Worm (Caenorhabditis elegans) whole organism, late embryonic: ENCODE data around the gene srd-58.

Experiments
- T23F11.4 ChIP-seq: fragments of 200-800 bp; sonication (Bioruptor generic); optimal IDR thresholded peaks from 2 replicates; lab custom pipeline; 2018; ENCODE audit warnings: mild to moderate bottlenecking, missing genetic modification characterization, missing compliant biosample characterization
- ceh-24 ChIP-seq: sonication (generic microtip); optimal IDR thresholded peaks from 2 replicates; lab custom pipeline; 2016; ENCODE audit warnings: mild to moderate bottlenecking, missing genetic modification characterization, missing compliant biosample characterization
- fkh-6 ChIP-seq: sonication (generic microtip); optimal IDR thresholded peaks from 2 replicates; lab custom pipeline; 2016; ENCODE audit warnings: missing genetic modification characterization, missing compliant biosample characterization
- lin-11 ChIP-seq: fragments of 200-800 bp; sonication (Bioruptor generic); optimal IDR thresholded peaks from 2 replicates; lab custom pipeline; 2018; ENCODE audit warnings: mild to moderate bottlenecking, missing genetic modification characterization, missing compliant biosample characterization

DNA sequence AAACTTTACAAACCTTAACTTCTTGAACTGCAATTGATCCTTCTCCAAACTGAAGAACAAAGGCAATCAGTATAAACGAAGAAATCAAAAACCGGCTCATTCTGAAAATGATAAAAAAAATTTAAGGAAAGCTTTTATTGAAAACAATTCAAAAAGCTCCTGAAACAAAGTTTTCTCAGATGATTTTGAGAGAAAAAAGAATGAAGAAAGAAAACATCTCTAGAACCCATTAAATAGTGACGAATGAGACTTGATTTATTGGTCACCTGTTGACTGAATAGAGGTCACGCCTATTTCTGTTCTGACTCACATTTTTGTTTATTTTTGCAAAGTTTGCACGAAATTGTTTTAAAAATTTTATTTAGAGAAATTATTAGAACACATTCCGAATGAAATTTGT, 6.4 kb upstream of the srd-58 start, which contains the start of gene E04F6.8:
- TF ChIP-seq T23F11.4 (no peak), lin-11 (no peak), ceh-24 (tag; lab: Kevin White, UChicago) (no peak), fkh-6 (no peak)
